Fruit fly (Drosophila melanogaster) whole organism, prepupa: ENCODE results near the gene CG14259.

Experiments
- CG11762 ChIP-seq: fragments of 200-800 bp; sonication (Bioruptor generic); optimal IDR thresholded peaks from 3 replicates; lab custom pipeline; 2016; ENCODE audit warnings: missing biosample characterization, missing genetic modification characterization; ENCODE audit not compliant: insufficient read depth
- CG6808 ChIP-seq: fragments of 200-800 bp; sonication (Bioruptor generic); optimal IDR thresholded peaks from 3 replicates; lab custom pipeline; 2017; ENCODE audit warnings: missing biosample characterization, missing genetic modification characterization, mild to moderate bottlenecking, moderate library complexity, missing genetic modification reagents
- CG8632 ChIP-seq: fragments of 200-800 bp; sonication (Bioruptor generic); optimal IDR thresholded peaks from 3 replicates; lab custom pipeline; 2016; ENCODE audit warnings: missing biosample characterization, missing genetic modification characterization
- Lpt ChIP-seq: fragments of 200-800 bp; sonication (Bioruptor generic); optimal IDR thresholded peaks from 3 replicates; lab custom pipeline; 2016; ENCODE audit warnings: missing biosample characterization, missing genetic modification characterization
- fd85E ChIP-seq: fragments of 200-800 bp; sonication (Bioruptor generic); optimal IDR thresholded peaks from 3 replicates; lab custom pipeline; 2016; ENCODE audit warnings: missing biosample characterization, missing genetic modification characterization

dm6 chr3R:27064099-27064498 lies 30.2 kb upstream of the CG14259 start, which contains the start of gene Nep5:
- no peak for TF ChIP-seq fd85E
- no peak for TF ChIP-seq Lpt (GFP tag; lab: Kevin White, UChicago)
- TF ChIP-seq CG8632 (GFP tag; lab: Kevin White, UChicago), result no peak
- no peak for TF ChIP-seq CG11762
- no peak for TF ChIP-seq CG6808 (GFP tag; lab: Kevin White, UChicago)
